Worm (Caenorhabditis elegans): ENCODE results near the gene F02A9.1.

DNA sequence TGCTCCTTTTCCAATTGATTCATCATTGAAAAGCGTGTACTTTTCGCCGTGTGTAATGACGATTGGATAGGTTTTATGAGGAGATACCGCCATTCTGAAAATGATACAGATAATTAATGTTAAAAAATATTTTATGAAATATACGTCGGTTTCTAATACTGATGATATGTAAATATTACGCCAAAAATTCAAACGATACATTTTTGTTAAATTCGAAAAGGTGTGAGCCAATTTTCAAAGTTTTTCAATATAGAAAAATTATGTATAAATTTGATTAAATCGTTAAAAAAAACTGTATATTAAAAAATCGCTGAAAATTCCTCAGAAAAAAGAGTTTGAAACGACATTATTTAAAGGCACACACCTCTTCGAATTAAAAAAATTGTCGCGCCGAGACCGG is 27.0 kb downstream of the F02A9.1 start, which contains the start of gene ikke-1:
- TF ChIP-seq madf-6 (GFP tag; IDR thresholded peaks at IDR 0.05) (no peak), B0336.3 (GFP tag; IDR thresholded peaks at IDR 0.05) (no peak), F52B5.7 (tag; optimal IDR thresholded peaks at IDR 0.05) (no peak), let-526 (GFP tag; IDR thresholded peaks at IDR 0.05) (no peak), F39B2.1 (GFP tag; IDR thresholded peaks at IDR 0.05) (no peak), ztf-6 (GFP tag; IDR thresholded peaks at IDR 0.05) (no peak), ama-1 (optimal IDR thresholded peaks at IDR 0.05) (no peak), ama-1 (GFP tag; optimal IDR thresholded peaks at IDR 0.05) (no peak)
